Worm (Caenorhabditis elegans) whole organism, L1 larva: Measurements from ENCODE around the gene ztf-17.

Source experiments
- C04F5.9 ChIP-seq: sonication (generic microtip); optimal IDR thresholded peaks from 2 replicates; lab custom pipeline; 2016; ENCODE audit warnings: missing genetic modification characterization, missing compliant biosample characterization
- C16A3.4 ChIP-seq: fragments of 150-350 bp; optimal IDR thresholded peaks from 2 replicates; lab custom pipeline; 2014; ENCODE audit warnings: missing biosample characterization, missing genetic modification characterization
- F16B12.6 ChIP-seq: fragments of 150-350 bp; optimal IDR thresholded peaks from 2 replicates; lab custom pipeline; 2014; ENCODE audit warnings: missing biosample characterization, missing genetic modification characterization
- Y116A8C.19 ChIP-seq: sonication (generic microtip); optimal IDR thresholded peaks from 2 replicates; lab custom pipeline; 2016; ENCODE audit warnings: missing compliant biosample characterization, missing genetic modification characterization, borderline replicate concordance
- aha-1 ChIP-seq: fragments of 150-350 bp; optimal IDR thresholded peaks from 2 replicates; lab custom pipeline; 2014; ENCODE audit warnings: missing biosample characterization, missing genetic modification characterization
- ceh-82 ChIP-seq, 3 experiments: fragments of 150-350 bp in 1 of 3; sonication (generic microtip) in 2 of 3; optimal IDR thresholded peaks; 2 replicates each; lab custom pipeline; 2014 to 2017; ENCODE audit warnings: missing biosample characterization in 3 of 3, missing genetic modification characterization in 3 of 3
- ceh-88 ChIP-seq: fragments of 200-800 bp; sonication (Bioruptor generic); IDR thresholded peaks from 2 replicates; pipeline ENCODE4 v1.3.6; 2022; ENCODE audit warnings: missing genetic modification characterization, missing compliant biosample characterization
- ceh-90 ChIP-seq: sonication (generic microtip); optimal IDR thresholded peaks from 2 replicates; lab custom pipeline; 2016; ENCODE audit warnings: missing genetic modification characterization, missing compliant biosample characterization
- dpl-1 ChIP-seq, 3 experiments: fragments of 150-350 bp in 2 of 3; sonication (generic microtip) in 1 of 3; optimal IDR thresholded peaks; 2 replicates each; lab custom pipeline; 2014 to 2017; ENCODE audit warnings: missing biosample characterization in 3 of 3, missing genetic modification characterization in 3 of 3, missing genetic modification reagents in 3 of 3
- efl-1 ChIP-seq, 4 experiments: fragments of 150-350 bp; optimal IDR thresholded peaks in 3 of 4; peaks in 1 of 4; 1 replicate in 1 of 4; 2 replicates in 3 of 4; lab custom pipeline; 2014; ENCODE audit warnings: missing biosample characterization in 2 of 4, missing genetic modification characterization in 2 of 4, missing genetic modification reagents in 2 of 4
- efl-3 ChIP-seq: fragments of 200-800 bp; sonication (Bioruptor generic); optimal IDR thresholded peaks from 2 replicates; lab custom pipeline; 2018; ENCODE audit warnings: mild to moderate bottlenecking, missing genetic modification characterization, missing compliant biosample characterization
- egl-13 ChIP-seq: sonication (generic microtip); optimal IDR thresholded peaks from 2 replicates; lab custom pipeline; 2016; ENCODE audit warnings: missing genotype, missing genetic modification reagents, missing genetic modification characterization, missing compliant biosample characterization
- elt-2 ChIP-seq: sonication (generic microtip); optimal IDR thresholded peaks from 2 replicates; lab custom pipeline; 2016; ENCODE audit warnings: missing genetic modification characterization, mild to moderate bottlenecking, inconsistent platforms, missing compliant biosample characterization, missing genetic modification reagents
- elt-3 ChIP-seq, 6 experiments: fragments of 150-350 bp in 1 of 6; sonication (generic microtip); optimal IDR thresholded peaks; 2 replicates each; lab custom pipeline; 2017 to 2018; ENCODE audit warnings: missing biosample characterization in 6 of 6, missing genetic modification characterization in 6 of 6, inconsistent platforms in 1 of 6
- ets-5 ChIP-seq: fragments of 200-800 bp; sonication (Bioruptor generic); IDR thresholded peaks from 2 replicates; pipeline ENCODE4 v1.3.6; 2022; ENCODE audit warnings: missing genetic modification characterization, missing compliant biosample characterization
- fkh-10 ChIP-seq: sonication (generic microtip); optimal IDR thresholded peaks from 2 replicates; lab custom pipeline; 2017; ENCODE audit warnings: missing biosample characterization, missing genetic modification reagents, missing genetic modification characterization
- fkh-4 ChIP-seq: sonication (generic microtip); optimal IDR thresholded peaks from 2 replicates; lab custom pipeline; 2016; ENCODE audit warnings: missing compliant biosample characterization, missing genetic modification characterization, borderline replicate concordance
- fkh-8 ChIP-seq: sonication (generic microtip); optimal IDR thresholded peaks from 2 replicates; lab custom pipeline; 2016; ENCODE audit warnings: mild to moderate bottlenecking, missing genetic modification characterization, missing compliant biosample characterization
- grh-1 ChIP-seq: fragments of 200-800 bp; sonication (Bioruptor generic); IDR thresholded peaks from 2 replicates; pipeline ENCODE4 v1.3.6; 2022; ENCODE audit warnings: missing genetic modification reagents, missing genetic modification characterization, missing compliant biosample characterization
- hlh-4 ChIP-seq: sonication (generic microtip); optimal IDR thresholded peaks from 2 replicates; lab custom pipeline; 2016; ENCODE audit warnings: mild to moderate bottlenecking, missing genetic modification characterization, missing compliant biosample characterization
- irx-1 ChIP-seq: sonication (generic microtip); optimal IDR thresholded peaks from 2 replicates; lab custom pipeline; 2016; ENCODE audit warnings: missing genetic modification characterization, missing compliant biosample characterization
- isw-1 ChIP-seq: fragments of 200-800 bp; sonication (Bioruptor generic); IDR thresholded peaks from 2 replicates; pipeline ENCODE4 v1.3.6; 2022; ENCODE audit warnings: missing genetic modification characterization, missing compliant biosample characterization
- jun-1 ChIP-seq: fragments of 150-350 bp; optimal IDR thresholded peaks from 2 replicates; lab custom pipeline; 2014; ENCODE audit warnings: missing biosample characterization, missing genetic modification reagents, missing genetic modification characterization
- lin-15B ChIP-seq: fragments of 150-350 bp; sonication (generic microtip); optimal IDR thresholded peaks from 3 replicates; lab custom pipeline; 2014; ENCODE audit warnings: missing biosample characterization, missing genetic modification characterization
- lin-35 ChIP-seq, 2 experiments: fragments of 150-350 bp; optimal IDR thresholded peaks; 2 replicates each; lab custom pipeline; 2014; ENCODE audit warnings: missing biosample characterization in 2 of 2, missing genetic modification characterization in 2 of 2, missing genetic modification reagents in 2 of 2
- lin-39 ChIP-seq: fragments of 150-350 bp; optimal IDR thresholded peaks from 2 replicates; lab custom pipeline; 2014; ENCODE audit warnings: missing biosample characterization, missing genetic modification reagents, missing genetic modification characterization
- mab-9 ChIP-seq: fragments of 200-800 bp; sonication (Bioruptor generic); IDR thresholded peaks from 2 replicates; pipeline ENCODE4 v1.3.6; 2022; ENCODE audit warnings: missing genetic modification reagents, missing genetic modification characterization, missing compliant biosample characterization
- mdl-1 ChIP-seq, 2 experiments: fragments of 150-350 bp; optimal IDR thresholded peaks; 2 replicates each; lab custom pipeline; 2014 to 2017; ENCODE audit warnings: missing biosample characterization in 2 of 2, missing genetic modification characterization in 2 of 2, inconsistent platforms in 1 of 2
- mep-1 ChIP-seq: fragments of 150-350 bp; optimal IDR thresholded peaks from 2 replicates; lab custom pipeline; 2014; ENCODE audit warnings: missing biosample characterization, missing genetic modification characterization
- nhr-11 ChIP-seq: fragments of 150-350 bp; optimal IDR thresholded peaks from 2 replicates; lab custom pipeline; 2014; ENCODE audit warnings: missing biosample characterization, missing genetic modification characterization
- nhr-12 ChIP-seq: sonication (generic microtip); optimal IDR thresholded peaks from 2 replicates; lab custom pipeline; 2017; ENCODE audit warnings: missing biosample characterization, missing genetic modification characterization
- nhr-19 ChIP-seq: fragments of 200-800 bp; sonication (Bioruptor generic); conservative IDR thresholded peaks from 2 replicates; pipeline ENCODE4 v1.3.6; 2022; ENCODE audit warnings: missing genetic modification characterization, missing compliant biosample characterization
- nhr-237 ChIP-seq: fragments of 150-350 bp; optimal IDR thresholded peaks from 2 replicates; lab custom pipeline; 2014; ENCODE audit warnings: missing biosample characterization, missing genetic modification characterization
- nhr-28 ChIP-seq: fragments of 150-350 bp; optimal IDR thresholded peaks from 2 replicates; lab custom pipeline; 2014; ENCODE audit warnings: missing biosample characterization, missing genetic modification characterization
- nhr-71 ChIP-seq: sonication (generic microtip); optimal IDR thresholded peaks from 2 replicates; lab custom pipeline; 2016; ENCODE audit warnings: mild to moderate bottlenecking, missing genetic modification characterization, moderate library complexity, missing compliant biosample characterization
- nhr-76 ChIP-seq: sonication (generic microtip); optimal IDR thresholded peaks from 2 replicates; lab custom pipeline; 2017; ENCODE audit warnings: missing biosample characterization, missing genetic modification characterization
- nhr-77 ChIP-seq: fragments of 150-350 bp; optimal IDR thresholded peaks from 2 replicates; lab custom pipeline; 2014; ENCODE audit warnings: missing biosample characterization, missing genetic modification characterization
- nhr-84 ChIP-seq: sonication (generic microtip); optimal IDR thresholded peaks from 2 replicates; lab custom pipeline; 2017; ENCODE audit warnings: missing biosample characterization, missing genetic modification characterization
- nhr-85 ChIP-seq: sonication (generic microtip); peaks from one replicate; lab custom pipeline; 2016; ENCODE audit warnings: missing genetic modification characterization, inconsistent platforms, missing compliant biosample characterization
- pag-3 ChIP-seq: sonication (generic microtip); optimal IDR thresholded peaks from 2 replicates; lab custom pipeline; 2017; ENCODE audit warnings: missing genetic modification characterization, mild to moderate bottlenecking, missing compliant biosample characterization, antibody characterized with exemption, borderline replicate concordance; ENCODE audit not compliant: insufficient read depth
- pqm-1 ChIP-seq: sonication (generic microtip); optimal IDR thresholded peaks from 3 replicates; lab custom pipeline; 2017; ENCODE audit warnings: missing biosample characterization, missing genetic modification characterization
- skn-1 ChIP-seq: fragments of 150-350 bp; optimal IDR thresholded peaks from 2 replicates; lab custom pipeline; 2014; ENCODE audit warnings: missing biosample characterization, missing genetic modification characterization
- snpc-4 ChIP-seq: fragments of 150-350 bp; optimal IDR thresholded peaks from 2 replicates; lab custom pipeline; 2014; ENCODE audit warnings: missing biosample characterization, missing genetic modification characterization
- sup-37 ChIP-seq: fragments of 200-800 bp; sonication (Bioruptor generic); optimal IDR thresholded peaks from 2 replicates; lab custom pipeline; 2018; ENCODE audit warnings: mild to moderate bottlenecking, missing genetic modification characterization, missing compliant biosample characterization
- swsn-7 ChIP-seq: sonication (generic microtip); optimal IDR thresholded peaks from 2 replicates; lab custom pipeline; 2016; ENCODE audit warnings: missing genetic modification characterization, missing compliant biosample characterization
- tlp-1 ChIP-seq: fragments of 150-350 bp; optimal IDR thresholded peaks from 2 replicates; lab custom pipeline; 2014; ENCODE audit warnings: missing biosample characterization, missing genetic modification characterization
- unc-130 ChIP-seq: fragments of 150-350 bp; optimal IDR thresholded peaks from 2 replicates; lab custom pipeline; 2017; ENCODE audit warnings: missing biosample characterization, missing genetic modification characterization, inconsistent platforms
- unc-62 ChIP-seq: fragments of 150-350 bp; optimal IDR thresholded peaks from 2 replicates; lab custom pipeline; 2014; ENCODE audit warnings: missing biosample characterization, missing genetic modification reagents, missing genetic modification characterization
- unc-98 ChIP-seq: fragments of 200-800 bp; sonication (Bioruptor generic); IDR thresholded peaks from 2 replicates; pipeline ENCODE4 v1.3.6; 2022; ENCODE audit warnings: missing genetic modification characterization, missing compliant biosample characterization
- vab-15 ChIP-seq: sonication (generic microtip); optimal IDR thresholded peaks from 2 replicates; lab custom pipeline; 2017; ENCODE audit warnings: missing genotype, mild to moderate bottlenecking, missing genetic modification characterization, missing compliant biosample characterization
- zag-1 ChIP-seq: fragments of 150-350 bp; optimal IDR thresholded peaks from 2 replicates; lab custom pipeline; 2014; ENCODE audit warnings: missing biosample characterization, missing genetic modification characterization
- zip-4 ChIP-seq: fragments of 200-800 bp; sonication (Bioruptor generic); optimal IDR thresholded peaks from 2 replicates; lab custom pipeline; 2018; ENCODE audit warnings: mild to moderate bottlenecking, missing genetic modification characterization, moderate library complexity, missing compliant biosample characterization

ztf-17 gene

DNA sequence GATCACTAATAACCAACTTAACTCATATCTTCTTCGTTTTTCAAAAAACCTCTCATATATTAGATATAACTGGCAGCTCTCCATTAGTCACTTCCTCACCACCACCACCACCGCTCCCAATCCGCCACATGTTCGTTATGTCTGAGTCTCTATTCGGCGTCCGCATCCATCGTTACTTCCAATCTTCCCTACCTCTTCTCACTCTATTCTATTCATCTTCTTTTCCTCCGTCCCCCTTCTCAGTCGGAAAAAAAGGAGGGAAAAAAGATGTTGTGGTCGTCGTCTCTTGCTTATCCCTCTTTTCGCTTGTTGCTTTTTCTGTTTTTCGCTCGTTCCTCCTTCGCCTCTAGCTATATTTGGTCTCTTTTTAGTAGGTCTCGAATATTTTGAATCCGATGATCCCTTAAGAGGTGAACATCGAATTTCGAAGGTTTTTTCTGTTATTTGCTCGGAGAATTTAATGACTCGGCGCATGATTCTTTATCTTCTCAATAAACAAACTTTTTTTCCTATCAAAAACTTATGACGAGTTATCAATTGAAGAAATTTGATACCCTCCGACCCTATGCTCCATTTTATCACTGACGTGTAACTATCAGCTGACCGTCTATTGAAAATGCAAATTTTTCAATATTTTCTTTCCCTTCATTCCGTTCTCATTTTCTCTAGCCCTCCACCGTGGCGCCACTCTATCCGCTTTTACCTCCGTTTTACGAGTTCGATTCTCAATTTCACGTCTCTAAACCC, 22.1 kb upstream of the ztf-17 start (continued):
- no peak for TF ChIP-seq F16B12.6 (tag; lab: Kevin White, UChicago)
- TF ChIP-seq ets-5 = no peak
- TF ChIP-seq nhr-12 (tag; lab: Kevin White, UChicago) = no peak
- no peak for TF ChIP-seq lin-15B
- no peak for TF ChIP-seq zag-1 (tag; lab: Kevin White, UChicago)
- no peak for TF ChIP-seq dpl-1 (GFP tag; optimal IDR thresholded peaks at IDR 0.05; lab: Kevin White, UChicago)
- no peak for TF ChIP-seq unc-98 (GFP tag; lab: Robert Waterston, UW)
- TF ChIP-seq ceh-88 (GFP tag; lab: Robert Waterston, UW) = no peak
- no peak for TF ChIP-seq nhr-237 (tag; lab: Kevin White, UChicago)
- TF ChIP-seq tlp-1 (tag; lab: Kevin White, UChicago) = peak; percentile 15
- no peak for TF ChIP-seq nhr-11 (tag; lab: Kevin White, UChicago)
- no peak for TF ChIP-seq efl-3
- no peak for TF ChIP-seq nhr-84 (tag; lab: Kevin White, UChicago)
- no peak for TF ChIP-seq skn-1 (tag; lab: Kevin White, UChicago)
- TF ChIP-seq aha-1 (tag; lab: Kevin White, UChicago) = no peak
- TF ChIP-seq ceh-82 (tag; optimal IDR thresholded peaks at IDR 0.05; lab: Kevin White, UChicago) = no peak
- no peak for TF ChIP-seq snpc-4 (tag; lab: Kevin White, UChicago)
- TF ChIP-seq swsn-7 = peak; percentile 46
- TF ChIP-seq nhr-85 (tag; lab: Kevin White, UChicago) = no peak
- TF ChIP-seq fkh-4 (tag; lab: Kevin White, UChicago) = no peak
- no peak for TF ChIP-seq isw-1 (GFP tag; lab: Robert Waterston, UW)
- TF ChIP-seq nhr-77 (tag; lab: Kevin White, UChicago) = no peak
- TF ChIP-seq egl-13 = peak; percentile 2
- TF ChIP-seq mdl-1 (tag; optimal IDR thresholded peaks at IDR 0.05; lab: Kevin White, UChicago) = peak in 1 of 2 experiments; percentile 1
- TF ChIP-seq fkh-10 (GFP tag; lab: Kevin White, UChicago) = peak; percentile 6
- TF ChIP-seq pag-3 (tag; lab: Kevin White, UChicago) = no peak
- no peak for TF ChIP-seq unc-130 (tag; lab: Kevin White, UChicago)
- no peak for TF ChIP-seq mab-9
- no peak for TF ChIP-seq elt-3 (tag; optimal IDR thresholded peaks at IDR 0.05; lab: Kevin White, UChicago)
- no peak for TF ChIP-seq hlh-4
- no peak for TF ChIP-seq nhr-76 (tag; lab: Kevin White, UChicago)
- no peak for TF ChIP-seq grh-1 (GFP tag; lab: Robert Waterston, UW)
- no peak for TF ChIP-seq C16A3.4 (tag; lab: Kevin White, UChicago)
- TF ChIP-seq efl-1 (optimal IDR thresholded peaks at IDR 0.05; lab: Kevin White, UChicago) = peak; percentile 8 to 37
- TF ChIP-seq efl-1 (GFP tag; optimal IDR thresholded peaks at IDR 0.05 in 1 of 2; lab: Kevin White, UChicago) = peak in 1 of 2 experiments; percentile 68
- TF ChIP-seq lin-35 (GFP tag; optimal IDR thresholded peaks at IDR 0.05; lab: Kevin White, UChicago) = peak in 1 of 2 experiments; percentile 9
- peak; percentile 72 for TF ChIP-seq elt-2 (tag; lab: Kevin White, UChicago)
- TF ChIP-seq jun-1 (tag; lab: Kevin White, UChicago) = no peak
- TF ChIP-seq unc-62 (GFP tag; lab: Kevin White, UChicago) = no peak
- peak; percentile 53 for TF ChIP-seq fkh-8 (tag; lab: Kevin White, UChicago)
- TF ChIP-seq pqm-1 (tag; lab: Kevin White, UChicago) = no peak
- no peak for TF ChIP-seq zip-4 (GFP tag; lab: Kevin White, UChicago)
- TF ChIP-seq ceh-90 (tag; lab: Kevin White, UChicago) = no peak
- TF ChIP-seq lin-39 = no peak
- TF ChIP-seq irx-1 (tag; lab: Kevin White, UChicago) = peak; percentile 14
- peak; percentile 58 for TF ChIP-seq nhr-71 (tag; lab: Kevin White, UChicago)
- TF ChIP-seq nhr-19 (GFP tag; lab: Robert Waterston, UW) = no peak
- TF ChIP-seq mep-1 (tag; lab: Kevin White, UChicago) = peak; percentile 69
- no peak for TF ChIP-seq Y116A8C.19
- TF ChIP-seq C04F5.9 (tag; lab: Kevin White, UChicago) = no peak
- no peak for TF ChIP-seq sup-37 (GFP tag; lab: Kevin White, UChicago)
- no peak for TF ChIP-seq vab-15 (tag; lab: Kevin White, UChicago)
- TF ChIP-seq nhr-28 (tag; lab: Kevin White, UChicago) = no peak
